Worm (Caenorhabditis elegans): ENCODE data around the gene ZK1320.7.
A peak's percentile ranks its signal among the peaks of the same experiment; 100 is the strongest.

ZK1320.7 gene

DNA sequence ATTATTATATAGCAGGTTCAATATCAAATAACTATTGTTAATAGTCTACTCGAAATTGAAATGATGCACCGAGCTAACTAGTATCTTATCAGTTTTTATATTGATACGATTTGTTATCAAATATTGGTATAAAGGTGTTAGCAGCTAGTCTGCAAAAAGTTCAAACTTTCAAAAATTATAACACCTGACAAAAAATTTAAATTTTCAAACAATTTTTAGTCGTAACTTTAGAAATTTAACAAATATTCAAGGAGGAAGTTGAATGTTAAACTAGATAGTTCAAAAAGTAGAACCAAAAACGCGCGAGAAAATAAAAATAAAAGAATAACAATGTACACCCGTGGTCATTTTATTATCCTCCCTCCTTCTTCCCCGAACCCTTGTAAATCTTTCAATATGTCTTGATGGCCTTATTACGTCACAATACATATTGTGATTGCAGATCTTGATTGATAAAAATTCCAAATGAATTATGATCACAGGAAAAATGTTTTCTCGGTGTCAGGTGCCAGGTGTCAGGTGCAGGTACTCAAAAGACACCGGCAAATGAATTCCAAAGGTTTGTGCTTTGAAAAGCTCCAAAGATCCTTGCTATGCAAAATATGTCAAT is 15.8 kb upstream of the ZK1320.7 start, which contains the start of gene ZK1307.1 (continued):
- no peak for TF ChIP-seq nhr-10 (tag; optimal IDR thresholded peaks at IDR 0.05)

DNA sequence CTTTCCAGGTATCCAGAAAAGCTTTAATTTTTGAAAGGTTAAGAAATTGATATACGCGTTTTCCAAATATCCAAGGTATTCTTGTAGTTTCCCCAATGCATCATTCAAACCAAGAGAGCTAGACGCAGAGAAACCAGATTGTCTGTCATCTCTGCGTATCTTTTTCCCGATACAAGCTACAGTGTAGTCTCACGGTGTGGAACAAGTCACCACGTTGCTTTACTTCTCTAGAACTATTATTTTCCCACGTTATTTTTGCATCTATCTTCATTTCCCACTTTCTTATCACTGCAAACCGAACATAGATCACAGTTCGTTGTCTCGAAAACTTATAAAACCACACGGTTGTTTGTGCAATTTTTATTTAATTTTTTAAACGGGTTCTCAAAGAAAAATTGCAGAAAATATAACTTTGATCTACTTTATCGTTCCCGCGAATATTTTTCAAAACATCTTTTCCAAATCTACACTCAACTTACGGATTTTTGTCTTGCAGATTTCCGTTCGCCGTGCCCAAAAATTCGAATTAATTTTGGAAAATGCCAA is 15.1 kb upstream of the ZK1320.7 start, which contains the start of gene gstk-1:
Gene gstk-1 (plus strand): TSS at position 496 of the 546 bp plus-strand sequence.
- no peak for TF ChIP-seq egl-27 (tag; optimal IDR thresholded peaks at IDR 0.05)
- no peak for TF ChIP-seq daf-16 (GFP tag; optimal IDR thresholded peaks at IDR 0.05)
- TF ChIP-seq daf-16 (tag; optimal IDR thresholded peaks at IDR 0.05), result peak; percentile 65
- peak; percentile 2 for TF ChIP-seq aha-1 (tag)
- peak in 1 of 2 experiments; percentile 3 for TF ChIP-seq unc-62 (GFP tag; optimal IDR thresholded peaks at IDR 0.05 in 1 of 2)
- no peak for TF ChIP-seq unc-62 (tag; optimal IDR thresholded peaks at IDR 0.05)
- no peak for TF ChIP-seq nhr-41 (GFP tag; IDR thresholded peaks at IDR 0.05)
- TF ChIP-seq dmd-6 (GFP tag; IDR thresholded peaks at IDR 0.05), result peak; percentile 90
- no peak for TF ChIP-seq lim-7 (GFP tag; IDR thresholded peaks at IDR 0.05)
- TF ChIP-seq dmd-8 (GFP tag; IDR thresholded peaks at IDR 0.05), result 0 out of 2 replicates have a peak, but pooled peaks have one; percentile 25
- peak; percentile 47; the same call in 1 of the 2 replicates for TF ChIP-seq ceh-20 (GFP tag; IDR thresholded peaks at IDR 0.05)
- peak; percentile 68 for TF ChIP-seq hlh-11 (tag; optimal IDR thresholded peaks at IDR 0.05)
- TF ChIP-seq mxl-3 (GFP tag; optimal IDR thresholded peaks at IDR 0.05), result peak; percentile 98
- no peak for TF ChIP-seq pha-4 (GFP tag; IDR thresholded peaks at IDR 0.05)
- no peak for TF ChIP-seq pha-4 (tag; optimal IDR thresholded peaks at IDR 0.05)
- TF ChIP-seq mdl-1 (tag; optimal IDR thresholded peaks at IDR 0.05), result peak in 1 of 2 experiments; percentile 60
- no peak for TF ChIP-seq tra-1 (GFP tag; IDR thresholded peaks at IDR 0.05)
- peak; percentile 16 for TF ChIP-seq T20F7.1 (GFP tag; optimal IDR thresholded peaks at IDR 0.05)
- peak; percentile 67 for TF ChIP-seq nhr-48 (tag; optimal IDR thresholded peaks at IDR 0.05)
- peak; percentile 62 for TF ChIP-seq nhr-28 (tag; optimal IDR thresholded peaks at IDR 0.05)
- TF ChIP-seq php-3 (GFP tag; IDR thresholded peaks at IDR 0.05), result peak; percentile 55; the same call in 1 of the 2 replicates
- TF ChIP-seq duxl-1 (tag; optimal IDR thresholded peaks at IDR 0.05; ENCODE audit: poor library complexity), result no peak
- TF ChIP-seq lin-13 (GFP tag; optimal IDR thresholded peaks at IDR 0.05), result peak; percentile 84
- TF ChIP-seq mep-1 (tag; optimal IDR thresholded peaks at IDR 0.05), result peak; percentile 30
- peak; percentile 22 for TF ChIP-seq pqm-1 (tag; optimal IDR thresholded peaks at IDR 0.05)
- TF ChIP-seq dve-1 (tag; optimal IDR thresholded peaks at IDR 0.05; ENCODE audit: insufficient read depth), result peak; percentile 58
- peak; percentile 36 for TF ChIP-seq nhr-102 (tag; optimal IDR thresholded peaks at IDR 0.05)

DNA sequence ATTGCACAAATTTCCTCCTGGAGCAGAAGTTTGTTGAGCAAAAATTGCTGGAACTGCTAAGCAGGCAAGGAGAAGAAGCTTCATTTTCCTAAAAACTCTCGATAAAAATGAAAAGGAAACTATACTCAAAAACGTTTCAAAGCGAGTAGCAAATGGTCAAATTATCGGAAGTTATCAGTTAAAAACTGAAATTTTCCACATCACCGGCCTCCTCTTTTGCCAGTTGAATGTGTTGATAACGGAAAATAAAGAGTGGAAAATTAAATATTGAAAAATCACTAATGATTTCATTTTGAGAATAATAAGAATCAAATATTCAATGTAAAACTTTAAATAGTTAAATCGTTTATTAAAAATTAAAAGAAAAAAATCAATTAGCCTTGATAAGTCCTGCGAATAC is 12.5 kb upstream of the ZK1320.7 start, which contains the start of gene ZK1320.2:
Gene ZK1320.2 (minus strand): TSS at position 88 of the 400 bp plus-strand sequence.
- TF ChIP-seq nhr-25 (tag; optimal IDR thresholded peaks at IDR 0.05; ENCODE audit: borderline replicate concordance, insufficient read depth) (no peak), pqm-1 (tag; optimal IDR thresholded peaks at IDR 0.05) (peak; percentile 69), zfp-2 (tag; optimal IDR thresholded peaks at IDR 0.05) (no peak), gei-8 (GFP tag; optimal IDR thresholded peaks at IDR 0.05) (no peak), zip-2 (tag; optimal IDR thresholded peaks at IDR 0.05) (no peak), daf-16 (GFP tag; optimal IDR thresholded peaks at IDR 0.05) (no peak), daf-16 (tag; optimal IDR thresholded peaks at IDR 0.05) (peak; percentile 43), dpl-1 (GFP tag; optimal IDR thresholded peaks at IDR 0.05) (no peak), F37D6.2 (tag; optimal IDR thresholded peaks at IDR 0.05) (no peak), egl-27 (tag; optimal IDR thresholded peaks at IDR 0.05) (no peak), ZK337.2 (GFP tag; IDR thresholded peaks at IDR 0.05) (no peak), nhr-77 (tag; optimal IDR thresholded peaks at IDR 0.05) (no peak), spr-1 (tag; optimal IDR thresholded peaks at IDR 0.05) (no peak), nhr-28 (tag; optimal IDR thresholded peaks at IDR 0.05) (peak; percentile 55), lim-7 (GFP tag; IDR thresholded peaks at IDR 0.05) (no peak), dmd-6 (GFP tag; IDR thresholded peaks at IDR 0.05) (peak; percentile 48; the same call in 1 of the 2 replicates), mdt-29 (GFP tag; IDR thresholded peaks at IDR 0.05) (no peak), ztf-11 (tag; optimal IDR thresholded peaks at IDR 0.05) (no peak), mxl-3 (GFP tag; optimal IDR thresholded peaks at IDR 0.05) (no peak), lin-39 (tag; optimal IDR thresholded peaks at IDR 0.05) (no peak), lin-15B (tag; optimal IDR thresholded peaks at IDR 0.05) (no peak), dve-1 (tag; optimal IDR thresholded peaks at IDR 0.05; ENCODE audit: insufficient read depth) (peak; percentile 17), egl-43 (GFP tag; IDR thresholded peaks at IDR 0.05) (no peak)

All from whole organism, L4 larva.